Worm (Caenorhabditis elegans) whole organism, young adult: ENCODE measurements around the gene mec-10.
A peak's percentile ranks its signal among the peaks of the same experiment; 100 is the strongest.

Source experiments
- B0035.1 ChIP-seq: sonication (generic microtip); optimal IDR thresholded peaks from 2 replicates; lab custom pipeline; 2016; ENCODE audit warnings: missing genetic modification characterization, mild to moderate bottlenecking, missing compliant biosample characterization, missing genotype, missing genetic modification reagents
- F22D6.2 ChIP-seq: sonication (generic microtip); optimal IDR thresholded peaks from 2 replicates; lab custom pipeline; 2016; ENCODE audit warnings: mild to moderate bottlenecking, missing genetic modification characterization, missing compliant biosample characterization
- F33H1.4 ChIP-seq: fragments of 200-800 bp; sonication (Bioruptor generic); IDR thresholded peaks from 2 replicates; pipeline ENCODE4 v1.3.6; 2022; ENCODE audit warnings: missing genetic modification reagents, missing genetic modification characterization, missing compliant biosample characterization
- F49E8.2 ChIP-seq: sonication (generic microtip); optimal IDR thresholded peaks from 3 replicates; lab custom pipeline; 2017; ENCODE audit warnings: missing genetic modification characterization, mild to moderate bottlenecking, missing compliant biosample characterization, antibody characterized with exemption, moderate library complexity; ENCODE audit not compliant: insufficient read depth
- Y53F4B.3 ChIP-seq: fragments of 200-800 bp; sonication (Bioruptor generic); IDR thresholded peaks from 2 replicates; pipeline ENCODE4 v1.3.6; 2022; ENCODE audit warnings: missing genetic modification reagents, missing genetic modification characterization, missing compliant biosample characterization
- Y53G8AR.9 ChIP-seq: fragments of 200-800 bp; sonication (Bioruptor generic); conservative IDR thresholded peaks from 2 replicates; pipeline ENCODE4 v1.3.6; 2022; ENCODE audit warnings: missing genetic modification reagents, missing genetic modification characterization, missing compliant biosample characterization
- Y56A3A.18 ChIP-seq: fragments of 200-800 bp; sonication (Bioruptor generic); IDR thresholded peaks from 2 replicates; pipeline ENCODE4 v1.3.6; 2022; ENCODE audit warnings: missing genetic modification reagents, missing genetic modification characterization, missing compliant biosample characterization
- Y67H2A.10 ChIP-seq: fragments of 200-800 bp; sonication (Bioruptor generic); conservative IDR thresholded peaks from 2 replicates; pipeline ENCODE4 v1.3.6; 2022; ENCODE audit warnings: missing genetic modification reagents, missing genetic modification characterization, missing compliant biosample characterization
- Y95B8A.8 ChIP-seq: fragments of 200-800 bp; sonication (Bioruptor generic); IDR thresholded peaks from 2 replicates; pipeline ENCODE4 v1.3.6; 2022; ENCODE audit warnings: missing genetic modification reagents, missing genetic modification characterization, missing compliant biosample characterization
- akir-1 ChIP-seq: fragments of 200-800 bp; sonication (Bioruptor generic); optimal IDR thresholded peaks from 2 replicates; lab custom pipeline; 2018; ENCODE audit warnings: mild to moderate bottlenecking, missing genetic modification characterization, moderate library complexity, missing compliant biosample characterization
- aptf-2 ChIP-seq: fragments of 200-800 bp; sonication (Bioruptor generic); conservative IDR thresholded peaks from 2 replicates; pipeline ENCODE4 v1.3.6; 2022; ENCODE audit warnings: missing genetic modification reagents, missing genetic modification characterization, missing compliant biosample characterization
- athp-1 ChIP-seq: sonication (generic microtip); optimal IDR thresholded peaks from 2 replicates; lab custom pipeline; 2017; ENCODE audit warnings: mild to moderate bottlenecking, missing genetic modification characterization, missing compliant biosample characterization
- ceh-100 ChIP-seq: fragments of 200-800 bp; sonication (Bioruptor generic); IDR thresholded peaks from 2 replicates; pipeline ENCODE4 v1.3.6; 2022; ENCODE audit warnings: missing genetic modification reagents, missing genetic modification characterization, missing compliant biosample characterization
- ceh-27 ChIP-seq: fragments of 200-800 bp; sonication (Bioruptor generic); optimal IDR thresholded peaks from 2 replicates; lab custom pipeline; 2018; ENCODE audit warnings: mild to moderate bottlenecking, missing genetic modification characterization, moderate library complexity, missing compliant biosample characterization
- chd-7 ChIP-seq: sonication (generic microtip); optimal IDR thresholded peaks from 2 replicates; lab custom pipeline; 2016; ENCODE audit warnings: mild to moderate bottlenecking, missing genetic modification characterization, moderate library complexity, missing compliant biosample characterization
- egl-44 ChIP-seq: fragments of 200-800 bp; sonication (Bioruptor generic); IDR thresholded peaks from 2 replicates; pipeline ENCODE4 v1.3.6; 2022; ENCODE audit warnings: missing genetic modification reagents, missing genetic modification characterization, missing compliant biosample characterization
- egrh-3 ChIP-seq: fragments of 200-800 bp; sonication (Bioruptor generic); IDR thresholded peaks from 2 replicates; pipeline ENCODE4 v1.3.6; 2022; ENCODE audit warnings: missing genetic modification reagents, missing genetic modification characterization, missing compliant biosample characterization
- hsf-1 ChIP-seq: fragments of 200-800 bp; sonication (Bioruptor generic); IDR thresholded peaks from 2 replicates; pipeline ENCODE4 v1.3.6; 2022; ENCODE audit warnings: missing genetic modification reagents, missing genetic modification characterization, missing compliant biosample characterization
- lin-40 ChIP-seq: sonication (generic microtip); optimal IDR thresholded peaks from 2 replicates; lab custom pipeline; 2016; ENCODE audit warnings: missing genetic modification characterization, mild to moderate bottlenecking, missing compliant biosample characterization, missing genotype, missing genetic modification reagents
- madf-10 ChIP-seq: sonication (generic microtip); optimal IDR thresholded peaks from 2 replicates; lab custom pipeline; 2016; ENCODE audit warnings: mild to moderate bottlenecking, missing genetic modification characterization, missing compliant biosample characterization
- mes-4 ChIP-seq: sonication (generic microtip); optimal IDR thresholded peaks from 2 replicates; lab custom pipeline; 2016; ENCODE audit warnings: missing genotype, missing genetic modification characterization, missing compliant biosample characterization
- nfya-2 ChIP-seq: fragments of 200-800 bp; sonication (Bioruptor generic); IDR thresholded peaks from 2 replicates; pipeline ENCODE4 v1.3.6; 2022; ENCODE audit warnings: missing genetic modification reagents, missing genetic modification characterization, missing compliant biosample characterization
- nhr-179 ChIP-seq: sonication (generic microtip); optimal IDR thresholded peaks from 2 replicates; lab custom pipeline; 2016; ENCODE audit warnings: mild to moderate bottlenecking, missing genetic modification characterization, missing compliant biosample characterization
- nhr-27 ChIP-seq: fragments of 200-800 bp; sonication (Bioruptor generic); optimal IDR thresholded peaks from 2 replicates; lab custom pipeline; 2018; ENCODE audit warnings: mild to moderate bottlenecking, missing genetic modification characterization, moderate library complexity, missing compliant biosample characterization
- nhr-80 ChIP-seq: sonication (generic microtip); optimal IDR thresholded peaks from 2 replicates; lab custom pipeline; 2016; ENCODE audit warnings: missing genetic modification characterization, missing compliant biosample characterization
- nhr-90 ChIP-seq: sonication (generic microtip); optimal IDR thresholded peaks from 2 replicates; lab custom pipeline; 2016; ENCODE audit warnings: missing genotype, mild to moderate bottlenecking, missing genetic modification characterization, missing compliant biosample characterization
- pbrm-1 ChIP-seq: fragments of 200-800 bp; sonication (Bioruptor generic); IDR thresholded peaks from 2 replicates; pipeline ENCODE4 v1.3.6; 2022; ENCODE audit warnings: missing genetic modification reagents, missing genetic modification characterization, missing compliant biosample characterization
- snpc-1.1 ChIP-seq: sonication (generic microtip); optimal IDR thresholded peaks from 2 replicates; lab custom pipeline; 2017; ENCODE audit warnings: missing genetic modification characterization, mild to moderate bottlenecking, missing compliant biosample characterization, antibody characterized with exemption, moderate library complexity, missing genotype, missing genetic modification reagents; ENCODE audit not compliant: insufficient read depth
- snpc-3.4 ChIP-seq: sonication (generic microtip); optimal IDR thresholded peaks from 2 replicates; lab custom pipeline; 2017; ENCODE audit warnings: missing genetic modification characterization, mild to moderate bottlenecking, missing compliant biosample characterization, antibody characterized with exemption, moderate library complexity, missing genotype, missing genetic modification reagents
- snpc-4 ChIP-seq, 5 experiments: fragments of 150-350 bp in 1 of 5; sonication (generic microtip) in 4 of 5; optimal IDR thresholded peaks; 2 replicates each; lab custom pipeline; 2014 to 2018; ENCODE audit warnings: missing genetic modification characterization in 5 of 5, missing biosample characterization in 3 of 5, antibody characterized with exemption in 2 of 5, mild to moderate bottlenecking in 2 of 5, missing compliant biosample characterization in 2 of 5, missing genotype in 2 of 5, moderate library complexity in 2 of 5, missing genetic modification reagents in 1 of 5
- tbx-9 ChIP-seq: sonication (generic microtip); optimal IDR thresholded peaks from 2 replicates; lab custom pipeline; 2016; ENCODE audit warnings: borderline replicate concordance, missing genetic modification characterization, inconsistent platforms, missing compliant biosample characterization
- xnd-1 ChIP-seq: sonication (generic microtip); optimal IDR thresholded peaks from 2 replicates; lab custom pipeline; 2016; ENCODE audit warnings: missing genotype, missing genetic modification reagents, missing genetic modification characterization, missing compliant biosample characterization
- zfh-2 ChIP-seq: fragments of 200-800 bp; sonication (Bioruptor generic); conservative IDR thresholded peaks from 2 replicates; pipeline ENCODE4 v1.3.6; 2022; ENCODE audit warnings: missing genetic modification reagents, missing genetic modification characterization, missing compliant biosample characterization
- zim-3 ChIP-seq: sonication (generic microtip); optimal IDR thresholded peaks from 2 replicates; lab custom pipeline; 2017; ENCODE audit warnings: mild to moderate bottlenecking, missing genetic modification characterization, moderate library complexity, missing compliant biosample characterization
- ztf-26 ChIP-seq: sonication (generic microtip); optimal IDR thresholded peaks from 2 replicates; lab custom pipeline; 2017; ENCODE audit warnings: missing genetic modification characterization, missing compliant biosample characterization

The mec-10 gene

ce11 chrX:8499721-8500120, 29.6 kb upstream of the mec-10 start, which contains the start of gene grd-14:
Gene grd-14 (plus strand): TSS chrX:8500021.
- TF ChIP-seq pbrm-1 (GFP tag; lab: Robert Waterston, UW) (no peak), Y95B8A.8 (GFP tag; lab: Robert Waterston, UW) (no peak), akir-1 (no peak), ceh-100 (no peak), nhr-90 (no peak), egl-44 (GFP tag; lab: Robert Waterston, UW) (no peak), hsf-1 (no peak), Y53F4B.3 (no peak), nhr-179 (no peak), Y53G8AR.9 (no peak), madf-10 (tag; lab: Kevin White, UChicago) (no peak), Y67H2A.10 (GFP tag; lab: Robert Waterston, UW) (no peak)
- TF ChIP-seq, all 124 proteins: peak for 0

ce11 chrX:8495005-8495404, 24.9 kb upstream of the mec-10 start, which contains the start of gene T01B10.5:
Gene T01B10.5 (plus strand): TSS chrX:8495305.
- TF ChIP-seq F33H1.4 (GFP tag; lab: Robert Waterston, UW) (no peak), snpc-1.1 (no peak), zfh-2 (no peak), Y56A3A.18 (GFP tag; lab: Robert Waterston, UW) (no peak), akir-1 (no peak), tbx-9 (no peak), nhr-27 (no peak), F22D6.2 (tag; lab: Kevin White, UChicago) (no peak), snpc-4 (GFP tag; optimal IDR thresholded peaks at IDR 0.05; lab: Kevin White, UChicago) (no peak), snpc-4 (tag; optimal IDR thresholded peaks at IDR 0.05; lab: Kevin White, UChicago) (no peak), egrh-3 (no peak), chd-7 (tag; lab: Kevin White, UChicago) (no peak), aptf-2 (GFP tag; lab: Robert Waterston, UW) (no peak)

ce11 chrX:8492750-8493149, 22.6 kb upstream of the mec-10 start:
- no peak for TF ChIP-seq nfya-2
- TF ChIP-seq nhr-80 (tag; lab: Kevin White, UChicago) = peak; percentile 43
- no peak for TF ChIP-seq lin-40
- no peak for TF ChIP-seq egl-44 (GFP tag; lab: Robert Waterston, UW)
- TF ChIP-seq ztf-26 = no peak
- TF ChIP-seq Y95B8A.8 (GFP tag; lab: Robert Waterston, UW) = 0 out of 2 replicates have a peak, but pooled peaks have one; percentile 16
- TF ChIP-seq zim-3 (tag; lab: Kevin White, UChicago) = no peak
- no peak for TF ChIP-seq xnd-1 (tag; lab: Kevin White, UChicago)

- TF ChIP-seq ceh-27 (GFP tag; lab: Kevin White, UChicago) = peak; percentile 14
- no peak for TF ChIP-seq snpc-3.4 (tag; lab: Kevin White, UChicago)
These were observed 19.8 kb upstream of the mec-10 start for ce11 chrX:8489886-8490285.

- TF ChIP-seq F49E8.2 (no peak), mes-4 (tag; lab: Kevin White, UChicago) (no peak), B0035.1 (no peak), athp-1 (no peak)
These were observed 19.3 kb upstream of the mec-10 start for ce11 chrX:8489415-8489814.
